Worm (Caenorhabditis elegans) whole organism, young adult: ENCODE results near the gene F32E10.8.

ENCODE experiments used
- B0035.1 ChIP-seq: sonication (generic microtip); optimal IDR thresholded peaks from 2 replicates; lab custom pipeline; 2016; ENCODE audit warnings: missing genetic modification characterization, mild to moderate bottlenecking, missing compliant biosample characterization, missing genotype, missing genetic modification reagents
- B0261.1 ChIP-seq: sonication (generic microtip); optimal IDR thresholded peaks from 2 replicates; lab custom pipeline; 2016; ENCODE audit warnings: mild to moderate bottlenecking, missing genetic modification characterization, moderate library complexity, missing compliant biosample characterization
- C17E4.6 ChIP-seq: fragments of 200-800 bp; sonication (Bioruptor generic); IDR thresholded peaks from 2 replicates; pipeline ENCODE4 v1.3.6; 2022; ENCODE audit warnings: missing genetic modification reagents, missing genetic modification characterization, missing compliant biosample characterization
- D2030.7 ChIP-seq: fragments of 200-800 bp; sonication (Bioruptor generic); IDR thresholded peaks from 2 replicates; pipeline ENCODE4 v1.3.6; 2022; ENCODE audit warnings: missing genetic modification reagents, missing genetic modification characterization, missing compliant biosample characterization
- F10E7.11 ChIP-seq: sonication (generic microtip); optimal IDR thresholded peaks from 2 replicates; lab custom pipeline; 2017; ENCODE audit warnings: mild to moderate bottlenecking, missing genetic modification characterization, moderate library complexity, missing compliant biosample characterization
- F37B4.10 ChIP-seq: fragments of 200-800 bp; sonication (Bioruptor generic); IDR thresholded peaks from 2 replicates; pipeline ENCODE4 v1.3.6; 2022; ENCODE audit warnings: missing genetic modification characterization, missing compliant biosample characterization
- F39B2.1 ChIP-seq: fragments of 200-800 bp; sonication (Bioruptor generic); IDR thresholded peaks from 2 replicates; pipeline ENCODE4 v1.3.6; 2022; ENCODE audit warnings: missing genetic modification reagents, missing genetic modification characterization, missing compliant biosample characterization
- F52B5.7 ChIP-seq: sonication (generic microtip); optimal IDR thresholded peaks from 2 replicates; lab custom pipeline; 2016; ENCODE audit warnings: mild to moderate bottlenecking, missing genetic modification characterization, missing compliant biosample characterization
- F57C9.4 ChIP-seq: sonication (generic microtip); optimal IDR thresholded peaks from 2 replicates; lab custom pipeline; 2017; ENCODE audit warnings: mild to moderate bottlenecking, missing genetic modification characterization, missing compliant biosample characterization
- T07F8.4 ChIP-seq: sonication (generic microtip); optimal IDR thresholded peaks from 2 replicates; lab custom pipeline; 2016; ENCODE audit warnings: mild to moderate bottlenecking, missing genetic modification characterization, moderate library complexity, missing compliant biosample characterization
- Y53G8AR.9 ChIP-seq: fragments of 200-800 bp; sonication (Bioruptor generic); conservative IDR thresholded peaks from 2 replicates; pipeline ENCODE4 v1.3.6; 2022; ENCODE audit warnings: missing genetic modification reagents, missing genetic modification characterization, missing compliant biosample characterization
- Y79H2A.3 ChIP-seq: fragments of 200-800 bp; sonication (Bioruptor generic); conservative IDR thresholded peaks from 2 replicates; pipeline ENCODE4 v1.3.6; 2022; ENCODE audit warnings: missing genetic modification reagents, missing genetic modification characterization, missing compliant biosample characterization
- ZK185.1 ChIP-seq: sonication (generic microtip); optimal IDR thresholded peaks from 2 replicates; lab custom pipeline; 2016; ENCODE audit warnings: mild to moderate bottlenecking, missing genetic modification characterization, missing compliant biosample characterization; ENCODE audit not compliant: poor library complexity, severe bottlenecking
- akir-1 ChIP-seq: fragments of 200-800 bp; sonication (Bioruptor generic); optimal IDR thresholded peaks from 2 replicates; lab custom pipeline; 2018; ENCODE audit warnings: mild to moderate bottlenecking, missing genetic modification characterization, moderate library complexity, missing compliant biosample characterization
- ama-1 ChIP-seq, 3 experiments: fragments of 150-350 bp in 1 of 3; sonication (generic microtip) in 2 of 3; optimal IDR thresholded peaks; 2 replicates each; lab custom pipeline; 2014 to 2018; ENCODE audit warnings: missing biosample characterization in 2 of 3, missing genetic modification characterization in 2 of 3, missing genetic modification reagents in 2 of 3
- atf-7 ChIP-seq: sonication (generic microtip); optimal IDR thresholded peaks from 2 replicates; lab custom pipeline; 2017; ENCODE audit warnings: mild to moderate bottlenecking, missing genetic modification characterization, missing compliant biosample characterization
- attf-3 ChIP-seq: fragments of 200-800 bp; sonication (Bioruptor generic); conservative IDR thresholded peaks from 2 replicates; pipeline ENCODE4 v1.3.6; 2022; ENCODE audit warnings: missing genetic modification reagents, missing genetic modification characterization, missing compliant biosample characterization
- bed-1 ChIP-seq: fragments of 200-800 bp; sonication (Bioruptor generic); IDR thresholded peaks from 2 replicates; pipeline ENCODE4 v1.3.6; 2022; ENCODE audit warnings: missing genetic modification reagents, missing genetic modification characterization, missing compliant biosample characterization
- ceh-27 ChIP-seq: fragments of 200-800 bp; sonication (Bioruptor generic); optimal IDR thresholded peaks from 2 replicates; lab custom pipeline; 2018; ENCODE audit warnings: mild to moderate bottlenecking, missing genetic modification characterization, moderate library complexity, missing compliant biosample characterization
- dpff-1 ChIP-seq: sonication (generic microtip); optimal IDR thresholded peaks from 2 replicates; lab custom pipeline; 2017; ENCODE audit warnings: mild to moderate bottlenecking, missing genetic modification characterization, missing compliant biosample characterization
- dpl-1 ChIP-seq: fragments of 150-350 bp; optimal IDR thresholded peaks from 2 replicates; lab custom pipeline; 2014; ENCODE audit warnings: missing biosample characterization, missing genetic modification reagents, missing genetic modification characterization
- fkh-3 ChIP-seq: sonication (generic microtip); optimal IDR thresholded peaks from 2 replicates; lab custom pipeline; 2016; ENCODE audit warnings: mild to moderate bottlenecking, missing genetic modification characterization, missing compliant biosample characterization
- gei-17 ChIP-seq: fragments of 200-800 bp; sonication (Bioruptor generic); optimal IDR thresholded peaks from 2 replicates; lab custom pipeline; 2018; ENCODE audit warnings: mild to moderate bottlenecking, missing genetic modification characterization, missing compliant biosample characterization
- hlh-26 ChIP-seq: fragments of 200-800 bp; sonication (Bioruptor generic); conservative IDR thresholded peaks from 2 replicates; pipeline ENCODE4 v1.3.6; 2022; ENCODE audit warnings: missing genetic modification reagents, missing genetic modification characterization, missing compliant biosample characterization
- lin-35 ChIP-seq, 3 experiments: fragments of 150-350 bp in 2 of 3; sonication (generic microtip) in 1 of 3; optimal IDR thresholded peaks; 2 replicates each; lab custom pipeline; 2014 to 2018; ENCODE audit warnings: missing biosample characterization in 3 of 3, missing genetic modification characterization in 3 of 3, missing genetic modification reagents in 3 of 3
- lin-54 ChIP-seq: fragments of 200-800 bp; sonication (Bioruptor generic); optimal IDR thresholded peaks from 2 replicates; lab custom pipeline; 2018; ENCODE audit warnings: mild to moderate bottlenecking, missing genetic modification characterization, missing compliant biosample characterization
- lsl-1 ChIP-seq: fragments of 200-800 bp; sonication (Bioruptor generic); optimal IDR thresholded peaks from 2 replicates; lab custom pipeline; 2018; ENCODE audit warnings: mild to moderate bottlenecking, missing genetic modification characterization, moderate library complexity, missing compliant biosample characterization
- madf-10 ChIP-seq: sonication (generic microtip); optimal IDR thresholded peaks from 2 replicates; lab custom pipeline; 2016; ENCODE audit warnings: mild to moderate bottlenecking, missing genetic modification characterization, missing compliant biosample characterization
- mes-4 ChIP-seq: sonication (generic microtip); optimal IDR thresholded peaks from 2 replicates; lab custom pipeline; 2016; ENCODE audit warnings: missing genotype, missing genetic modification characterization, missing compliant biosample characterization
- mxl-1 ChIP-seq: sonication (generic microtip); optimal IDR thresholded peaks from 2 replicates; lab custom pipeline; 2016; ENCODE audit warnings: missing genetic modification characterization, missing compliant biosample characterization
- nfya-2 ChIP-seq: fragments of 200-800 bp; sonication (Bioruptor generic); IDR thresholded peaks from 2 replicates; pipeline ENCODE4 v1.3.6; 2022; ENCODE audit warnings: missing genetic modification reagents, missing genetic modification characterization, missing compliant biosample characterization
- nfyb-1 ChIP-seq: fragments of 200-800 bp; sonication (Bioruptor generic); IDR thresholded peaks from 2 replicates; pipeline ENCODE4 v1.3.6; 2022; ENCODE audit warnings: missing genetic modification reagents, missing genetic modification characterization, missing compliant biosample characterization
- nhr-120 ChIP-seq: fragments of 200-800 bp; sonication (Bioruptor generic); IDR thresholded peaks from 2 replicates; pipeline ENCODE4 v1.3.6; 2022; ENCODE audit warnings: missing genetic modification characterization, missing compliant biosample characterization
- nhr-80 ChIP-seq: sonication (generic microtip); optimal IDR thresholded peaks from 2 replicates; lab custom pipeline; 2016; ENCODE audit warnings: missing genetic modification characterization, missing compliant biosample characterization
- pbrm-1 ChIP-seq: fragments of 200-800 bp; sonication (Bioruptor generic); IDR thresholded peaks from 2 replicates; pipeline ENCODE4 v1.3.6; 2022; ENCODE audit warnings: missing genetic modification reagents, missing genetic modification characterization, missing compliant biosample characterization
- pha-4 ChIP-seq: fragments of 150-350 bp; sonication (generic microtip); optimal IDR thresholded peaks from 2 replicates; lab custom pipeline; 2014; ENCODE audit warnings: missing biosample characterization, missing genetic modification reagents, missing genetic modification characterization
- rcor-1 ChIP-seq: fragments of 200-800 bp; sonication (Bioruptor generic); IDR thresholded peaks from 2 replicates; pipeline ENCODE4 v1.3.6; 2022; ENCODE audit warnings: missing genetic modification reagents, missing genetic modification characterization, missing compliant biosample characterization
- repo-1 ChIP-seq: sonication (generic microtip); optimal IDR thresholded peaks from 2 replicates; lab custom pipeline; 2017; ENCODE audit warnings: mild to moderate bottlenecking, missing genetic modification characterization, missing compliant biosample characterization
- sea-2 ChIP-seq: fragments of 200-800 bp; sonication (Bioruptor generic); IDR thresholded peaks from 2 replicates; pipeline ENCODE4 v1.3.6; 2022; ENCODE audit warnings: missing genetic modification characterization, missing compliant biosample characterization
- snpc-4 ChIP-seq, 5 experiments: fragments of 150-350 bp in 1 of 5; sonication (generic microtip) in 4 of 5; optimal IDR thresholded peaks; 2 replicates each; lab custom pipeline; 2014 to 2018; ENCODE audit warnings: missing genetic modification characterization in 5 of 5, missing biosample characterization in 3 of 5, antibody characterized with exemption in 2 of 5, mild to moderate bottlenecking in 2 of 5, missing compliant biosample characterization in 2 of 5, missing genotype in 2 of 5, moderate library complexity in 2 of 5, missing genetic modification reagents in 1 of 5
- somi-1 ChIP-seq: fragments of 200-800 bp; sonication (Bioruptor generic); optimal IDR thresholded peaks from 2 replicates; lab custom pipeline; 2018; ENCODE audit warnings: mild to moderate bottlenecking, missing genetic modification characterization, missing compliant biosample characterization
- sptf-2 ChIP-seq: fragments of 200-800 bp; sonication (Bioruptor generic); optimal IDR thresholded peaks from 2 replicates; lab custom pipeline; 2018; ENCODE audit warnings: mild to moderate bottlenecking, missing genetic modification characterization, missing compliant biosample characterization
- unc-62 ChIP-seq: fragments of 150-350 bp; optimal IDR thresholded peaks from 2 replicates; lab custom pipeline; 2014; ENCODE audit warnings: missing biosample characterization, missing genetic modification reagents, missing genetic modification characterization
- zim-3 ChIP-seq: sonication (generic microtip); optimal IDR thresholded peaks from 2 replicates; lab custom pipeline; 2017; ENCODE audit warnings: mild to moderate bottlenecking, missing genetic modification characterization, moderate library complexity, missing compliant biosample characterization
- ztf-18 ChIP-seq: sonication (generic microtip); optimal IDR thresholded peaks from 2 replicates; lab custom pipeline; 2016; ENCODE audit warnings: missing genotype, mild to moderate bottlenecking, missing genetic modification characterization, missing compliant biosample characterization
- ztf-25 ChIP-seq: fragments of 200-800 bp; sonication (Bioruptor generic); IDR thresholded peaks from 2 replicates; pipeline ENCODE4 v1.3.6; 2022; ENCODE audit warnings: missing genetic modification reagents, missing genetic modification characterization, missing compliant biosample characterization
- ztf-26 ChIP-seq: sonication (generic microtip); optimal IDR thresholded peaks from 2 replicates; lab custom pipeline; 2017; ENCODE audit warnings: missing genetic modification characterization, missing compliant biosample characterization
- ztf-3 ChIP-seq: fragments of 200-800 bp; sonication (Bioruptor generic); optimal IDR thresholded peaks from 2 replicates; lab custom pipeline; 2018; ENCODE audit warnings: mild to moderate bottlenecking, missing genetic modification characterization, missing compliant biosample characterization

The F32E10.8 gene

DNA sequence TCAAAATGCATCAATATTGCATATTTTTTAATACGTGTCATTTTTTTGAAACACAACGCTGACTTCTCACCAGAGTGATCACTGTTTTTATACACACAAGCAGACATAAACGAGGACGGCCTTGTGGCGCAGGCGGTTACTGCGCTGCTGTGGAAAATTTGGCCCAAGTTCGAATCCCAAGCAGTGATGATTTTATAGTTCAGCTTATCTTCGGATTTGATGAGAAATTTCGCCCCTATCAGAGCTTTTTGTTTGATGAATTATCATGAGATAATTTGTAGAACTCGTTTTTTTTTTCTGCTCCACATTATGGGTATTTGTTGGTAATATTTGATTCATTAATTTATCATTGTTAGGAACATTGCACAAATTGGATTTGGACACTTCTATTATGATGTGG lies 6.5 kb downstream of the F32E10.8 start:
- TF ChIP-seq sea-2 (GFP tag; lab: Robert Waterston, UW) (no peak; the same call in 1 of the 2 replicates), ama-1 (optimal IDR thresholded peaks at IDR 0.05; lab: Kevin White, UChicago) (no peak), ama-1 (GFP tag; optimal IDR thresholded peaks at IDR 0.05; lab: Kevin White, UChicago) (peak; percentile 81 to 96), nhr-120 (GFP tag; lab: Robert Waterston, UW) (0 out of 2 replicates have a peak, but pooled peaks have one; percentile 73), zim-3 (tag; lab: Kevin White, UChicago) (peak; percentile 97), lsl-1 (GFP tag; lab: Kevin White, UChicago) (peak; percentile 69), Y53G8AR.9 (peak; percentile 69; the same call in 1 of the 2 replicates), ztf-3 (peak; percentile 70), mes-4 (peak; percentile 92), nhr-80 (tag; lab: Kevin White, UChicago) (peak; percentile 45), ceh-27 (GFP tag; lab: Kevin White, UChicago) (peak; percentile 89), F57C9.4 (tag; lab: Kevin White, UChicago) (no peak), bed-1 (GFP tag; lab: Robert Waterston, UW) (0 out of 2 replicates have a peak, but pooled peaks have one; percentile 22), sptf-2 (GFP tag; lab: Kevin White, UChicago) (peak; percentile 94), attf-3 (peak; percentile 73), madf-10 (tag; lab: Kevin White, UChicago) (peak; percentile 84), ZK185.1 (tag; lab: Kevin White, UChicago) (peak; percentile 95), F37B4.10 (GFP tag; lab: Robert Waterston, UW) (0 out of 2 replicates have a peak, but pooled peaks have one; percentile 82), pha-4 (tag; lab: Kevin White, UChicago) (no peak), repo-1 (tag; lab: Kevin White, UChicago) (peak; percentile 86), T07F8.4 (tag; lab: Kevin White, UChicago) (peak; percentile 87), Y79H2A.3 (GFP tag; lab: Robert Waterston, UW) (peak; percentile 75; the same call in 1 of the 2 replicates), rcor-1 (GFP tag; lab: Robert Waterston, UW) (peak; percentile 86), F39B2.1 (GFP tag; lab: Robert Waterston, UW) (no peak), nfyb-1 (GFP tag; lab: Robert Waterston, UW) (peak; percentile 92), somi-1 (peak; percentile 82), dpl-1 (GFP tag; lab: Kevin White, UChicago) (no peak), gei-17 (GFP tag; lab: Kevin White, UChicago) (peak; percentile 48), ztf-25 (GFP tag; lab: Robert Waterston, UW) (peak; percentile 97), dpff-1 (tag; lab: Kevin White, UChicago) (peak; percentile 38), B0261.1 (peak; percentile 95), C17E4.6 (0 out of 2 replicates have a peak, but pooled peaks have one; percentile 50), ztf-18 (peak; percentile 86), F10E7.11 (peak; percentile 87), B0035.1 (tag; lab: Kevin White, UChicago) (peak; percentile 86), mxl-1 (tag; lab: Kevin White, UChicago) (peak; percentile 96), unc-62 (GFP tag; lab: Kevin White, UChicago) (no peak), atf-7 (tag; lab: Kevin White, UChicago) (peak; percentile 84), lin-35 (GFP tag; optimal IDR thresholded peaks at IDR 0.05; lab: Kevin White, UChicago) (peak in 2 of 3 experiments; percentile 59 to 76), fkh-3 (tag; lab: Kevin White, UChicago) (peak; percentile 88), akir-1 (no peak), lin-54 (peak; percentile 85), nfya-2 (GFP tag; lab: Robert Waterston, UW) (no peak), ztf-26 (tag; lab: Kevin White, UChicago) (peak; percentile 71), D2030.7 (GFP tag; lab: Robert Waterston, UW) (peak; percentile 87), F52B5.7 (peak; percentile 96), snpc-4 (GFP tag; optimal IDR thresholded peaks at IDR 0.05; lab: Kevin White, UChicago) (peak; percentile 88), snpc-4 (tag; optimal IDR thresholded peaks at IDR 0.05; lab: Kevin White, UChicago) (peak; percentile 43 to 86 (median 78)), hlh-26 (GFP tag; lab: Robert Waterston, UW) (0 out of 2 replicates have a peak, but pooled peaks have one; percentile 47), pbrm-1 (GFP tag; lab: Robert Waterston, UW) (peak; percentile 88)
